Fruit fly (Drosophila melanogaster) whole organism: Measurements from ENCODE around the gene Fit2.

Experiments used
- CG8478 ChIP-seq: fragments of >200 bp; optimal IDR thresholded peaks from 2 replicates; lab custom pipeline; 2018; ENCODE audit warnings: inconsistent platforms
- Dll ChIP-seq: fragments of >200 bp; optimal IDR thresholded peaks from 2 replicates; lab custom pipeline; 2017
- EcR ChIP-seq, 2 experiments: fragments of >200 bp; optimal IDR thresholded peaks; 2 replicates each; lab custom pipeline; 2017; ENCODE audit warnings: missing biosample characterization in 2 of 2, missing genetic modification characterization in 2 of 2, missing genetic modification reagents in 2 of 2
- pan ChIP-seq: fragments of >200 bp; optimal IDR thresholded peaks from 2 replicates; lab custom pipeline; 2017
- psq ChIP-seq: fragments of >200 bp; optimal IDR thresholded peaks from 2 replicates; lab custom pipeline; 2017
- usp ChIP-seq: fragments of >200 bp; optimal IDR thresholded peaks from 2 replicates; lab custom pipeline; 2017; ENCODE audit warnings: missing biosample characterization, missing genetic modification characterization, mixed read lengths

Fit2 gene

dm6 chr3L:17023641-17024040 is 487 bp upstream of the Fit2 start, which contains the start of gene a10:
Gene a10 (minus strand): TSS chr3L:17023741.
- TF ChIP-seq CG8478 (lab: Kevin White, UChicago) (no peak), Dll (no peak), psq (lab: Kevin White, UChicago) (no peak), usp (GFP tag; lab: Kevin White, UChicago) (no peak), EcR (GFP tag; optimal IDR thresholded peaks at IDR 0.05; lab: Kevin White, UChicago) (no peak), pan (lab: Kevin White, UChicago) (no peak)

dm6 chr3L:17027310-17027709 is 3.2 kb downstream of the Fit2 start, which contains the start of gene CG7730:
Gene CG7730 (plus strand): TSS chr3L:17027515.
- TF ChIP-seq psq (lab: Kevin White, UChicago), result no peak
- no peak for TF ChIP-seq CG8478 (lab: Kevin White, UChicago)
- no peak for TF ChIP-seq Dll
- no peak for TF ChIP-seq pan (lab: Kevin White, UChicago)
- no peak for TF ChIP-seq EcR (GFP tag; optimal IDR thresholded peaks at IDR 0.05; lab: Kevin White, UChicago)
- TF ChIP-seq usp (GFP tag; lab: Kevin White, UChicago), result no peak

- TF ChIP-seq Dll, result peak; percentile 63
- no peak for TF ChIP-seq psq (lab: Kevin White, UChicago)
- no peak for TF ChIP-seq CG8478 (lab: Kevin White, UChicago)
Observed at dm6 chr3L:17031971-17032370, 7.8 kb downstream of the Fit2 start, which contains the start of gene Ilp8. Gene Ilp8 (minus strand): TSS chr3L:17032080.

dm6 chr3L:17033309-17033708 is 9.2 kb downstream of the Fit2 start:
- TF ChIP-seq usp (GFP tag; lab: Kevin White, UChicago) (no peak), pan (lab: Kevin White, UChicago) (no peak), EcR (GFP tag; optimal IDR thresholded peaks at IDR 0.05; lab: Kevin White, UChicago) (no peak), Dll (no peak), psq (lab: Kevin White, UChicago) (no peak), CG8478 (lab: Kevin White, UChicago) (no peak)

dm6 chr3L:17035492-17035891 is 11.4 kb downstream of the Fit2 start, which contains the start of gene beg:
Gene beg (plus strand): TSS chr3L:17035668.
- TF ChIP-seq Dll, result no peak
- no peak for TF ChIP-seq usp (GFP tag; lab: Kevin White, UChicago)
- no peak for TF ChIP-seq psq (lab: Kevin White, UChicago)
- no peak for TF ChIP-seq EcR (GFP tag; optimal IDR thresholded peaks at IDR 0.05; lab: Kevin White, UChicago)
- TF ChIP-seq CG8478 (lab: Kevin White, UChicago), result no peak
- no peak for TF ChIP-seq pan (lab: Kevin White, UChicago)

- TF ChIP-seq CG8478 (lab: Kevin White, UChicago) (no peak), usp (GFP tag; lab: Kevin White, UChicago) (no peak), pan (lab: Kevin White, UChicago) (no peak), psq (lab: Kevin White, UChicago) (no peak), Dll (no peak), EcR (GFP tag; optimal IDR thresholded peaks at IDR 0.05; lab: Kevin White, UChicago) (no peak)
Observed at dm6 chr3L:17042297-17042921, 18.3 kb downstream of the Fit2 start, which contains the start of the genes scaf6 and Papst2. Gene scaf6 (minus strand): TSS chr3L:17042574. Gene Papst2 (plus strand): TSS chr3L:17042797.

dm6 chr3L:17044799-17045198 is 20.7 kb downstream of the Fit2 start, which contains the start of gene Pop5:
Gene Pop5 (minus strand): TSS chr3L:17045038.
- TF ChIP-seq psq (lab: Kevin White, UChicago), result no peak
- TF ChIP-seq usp (GFP tag; lab: Kevin White, UChicago), result no peak
- no peak for TF ChIP-seq pan (lab: Kevin White, UChicago)
- TF ChIP-seq Dll, result no peak
- TF ChIP-seq EcR (GFP tag; optimal IDR thresholded peaks at IDR 0.05; lab: Kevin White, UChicago), result no peak
- no peak for TF ChIP-seq CG8478 (lab: Kevin White, UChicago)

- TF ChIP-seq CG8478 (lab: Kevin White, UChicago) (no peak), usp (GFP tag; lab: Kevin White, UChicago) (no peak), EcR (GFP tag; optimal IDR thresholded peaks at IDR 0.05; lab: Kevin White, UChicago) (no peak), Dll (no peak), psq (lab: Kevin White, UChicago) (no peak), pan (lab: Kevin White, UChicago) (no peak)
Observed at dm6 chr3L:17045431-17046238, 21.5 kb downstream of the Fit2 start, which contains the start of gene TpnC73F. Gene TpnC73F (plus strand): TSS chr3L:17046063.

- TF ChIP-seq psq (lab: Kevin White, UChicago) (no peak), Dll (no peak), pan (lab: Kevin White, UChicago) (no peak)
Observed at dm6 chr3L:17047811-17048239, 23.7 kb downstream of the Fit2 start.

dm6 chr3L:17049314-17049713 is 25.2 kb downstream of the Fit2 start, which contains the start of gene rogdi:
Gene rogdi (plus strand): TSS chr3L:17049512.
- TF ChIP-seq EcR (GFP tag; optimal IDR thresholded peaks at IDR 0.05; lab: Kevin White, UChicago) (no peak), psq (lab: Kevin White, UChicago) (no peak), CG8478 (lab: Kevin White, UChicago) (no peak), pan (lab: Kevin White, UChicago) (no peak), usp (GFP tag; lab: Kevin White, UChicago) (no peak), Dll (no peak)

- TF ChIP-seq usp (GFP tag; lab: Kevin White, UChicago) (no peak), psq (lab: Kevin White, UChicago) (no peak), CG8478 (lab: Kevin White, UChicago) (no peak), pan (lab: Kevin White, UChicago) (no peak), EcR (GFP tag; optimal IDR thresholded peaks at IDR 0.05; lab: Kevin White, UChicago) (no peak), Dll (no peak)
Observed at dm6 chr3L:17049912-17050345, 25.8 kb downstream of the Fit2 start.
